Fruit fly (Drosophila melanogaster) whole organism, embryonic: ENCODE data around the gene Lsd-1.

ENCODE experiments used
- Abd-B ChIP-seq: fragments of 200-800 bp; sonication (Bioruptor generic); optimal IDR thresholded peaks from 2 replicates; lab custom pipeline; 2018; ENCODE audit warnings: missing biosample characterization, mild to moderate bottlenecking, missing genetic modification characterization, moderate library complexity
- Adf1 ChIP-seq: fragments of 200-800 bp; sonication (Bioruptor generic); IDR thresholded peaks from 2 replicates; pipeline ENCODE4 v1.3.6; 2022; ENCODE audit warnings: missing biosample characterization, missing genetic modification characterization
- Awh ChIP-seq: fragments of 200-800 bp; sonication (Bioruptor generic); IDR thresholded peaks from 2 replicates; pipeline ENCODE4, ENCODE4 v1.3.6; 2022; ENCODE audit warnings: missing biosample characterization, missing genetic modification characterization
- CG10209 ChIP-seq: fragments of 200-800 bp; sonication (Bioruptor generic); optimal IDR thresholded peaks from 3 replicates; lab custom pipeline; 2017; ENCODE audit warnings: missing biosample characterization, mild to moderate bottlenecking, missing genetic modification characterization, missing genetic modification reagents
- CG10979 ChIP-seq: fragments of 200-800 bp; sonication (Bioruptor generic); optimal IDR thresholded peaks from 2 replicates; lab custom pipeline; 2018; ENCODE audit warnings: missing biosample characterization, mild to moderate bottlenecking, missing genetic modification characterization, moderate library complexity
- CG12155 ChIP-seq: fragments of 200-800 bp; sonication (Bioruptor generic); optimal IDR thresholded peaks from 3 replicates; lab custom pipeline; 2016; ENCODE audit warnings: missing biosample characterization, missing genetic modification characterization
- CG1603 ChIP-seq: fragments of 200-800 bp; sonication (Bioruptor generic); optimal IDR thresholded peaks from 2 replicates; lab custom pipeline; 2019; ENCODE audit warnings: missing biosample characterization, mild to moderate bottlenecking, missing genetic modification characterization, moderate library complexity
- CG16779 ChIP-seq: fragments of 200-800 bp; sonication (Bioruptor generic); IDR thresholded peaks from 2 replicates; pipeline ENCODE4 v1.3.6; 2022; ENCODE audit warnings: missing biosample characterization, missing genetic modification characterization
- CG16863 ChIP-seq: fragments of 200-800 bp; sonication (Bioruptor generic); optimal IDR thresholded peaks from 3 replicates; lab custom pipeline; 2016; ENCODE audit warnings: missing biosample characterization, missing genetic modification characterization
- CG17612 ChIP-seq: fragments of 200-800 bp; sonication (Bioruptor generic); IDR thresholded peaks from 2 replicates; pipeline ENCODE4 v1.3.6; 2022; ENCODE audit warnings: missing biosample characterization, missing genetic modification characterization
- CG1792 ChIP-seq: fragments of 200-800 bp; sonication (Bioruptor generic); optimal IDR thresholded peaks from 2 replicates; lab custom pipeline; 2016; ENCODE audit warnings: missing biosample characterization, missing genetic modification characterization
- CG18011 ChIP-seq: fragments of 200-800 bp; sonication (Bioruptor generic); optimal IDR thresholded peaks from 2 replicates; lab custom pipeline; 2017; ENCODE audit warnings: missing biosample characterization, missing genetic modification characterization, mild to moderate bottlenecking, moderate library complexity, missing genotype
- CG2116 ChIP-seq: fragments of 200-800 bp; sonication (Bioruptor generic); optimal IDR thresholded peaks from 3 replicates; lab custom pipeline; 2018; ENCODE audit warnings: missing biosample characterization, mild to moderate bottlenecking, missing genetic modification characterization
- CG2129 ChIP-seq: fragments of 200-800 bp; sonication (Bioruptor generic); IDR thresholded peaks from 2 replicates; pipeline ENCODE4 v1.3.6; 2022; ENCODE audit warnings: missing biosample characterization, missing genetic modification characterization; ENCODE audit not compliant: partially characterized antibody
- CG2202 ChIP-seq: fragments of 200-800 bp; sonication (Bioruptor generic); optimal IDR thresholded peaks from 2 replicates; lab custom pipeline; 2018; ENCODE audit warnings: missing biosample characterization, mild to moderate bottlenecking, missing genetic modification characterization
- CG2712 ChIP-seq: fragments of 200-800 bp; optimal IDR thresholded peaks from 3 replicates; lab custom pipeline; 2019; ENCODE audit warnings: missing biosample characterization, mild to moderate bottlenecking, missing genetic modification characterization, moderate library complexity
- CG31224 ChIP-seq: fragments of 200-800 bp; sonication (Bioruptor generic); IDR thresholded peaks from 2 replicates; pipeline ENCODE4 v1.3.6; 2022; ENCODE audit warnings: missing biosample characterization, missing genetic modification characterization
- CG4820 ChIP-seq: fragments of 200-800 bp; sonication (Bioruptor generic); optimal IDR thresholded peaks from 3 replicates; lab custom pipeline; 2016; ENCODE audit warnings: missing biosample characterization, missing genetic modification characterization
- CG6175 ChIP-seq: fragments of 200-800 bp; sonication (Bioruptor generic); IDR thresholded peaks from 3 replicates; pipeline ENCODE4 v1.3.6; 2022; ENCODE audit warnings: missing biosample characterization, missing genetic modification characterization
- CG8281 ChIP-seq: fragments of 200-800 bp; sonication (Bioruptor generic); optimal IDR thresholded peaks from 2 replicates; lab custom pipeline; 2018; ENCODE audit warnings: missing biosample characterization, mild to moderate bottlenecking, missing genetic modification characterization, moderate library complexity
- CG8765 ChIP-seq: fragments of 200-800 bp; sonication (Bioruptor generic); IDR thresholded peaks from 2 replicates; pipeline ENCODE4 v1.3.6; 2022; ENCODE audit warnings: missing biosample characterization, missing genetic modification characterization
- CG8924 ChIP-seq: fragments of 200-800 bp; optimal IDR thresholded peaks from 3 replicates; lab custom pipeline; 2019; ENCODE audit warnings: missing biosample characterization, mild to moderate bottlenecking, missing genetic modification characterization, moderate library complexity
- CHES-1-like ChIP-seq: fragments of 200-800 bp; sonication (Bioruptor generic); optimal IDR thresholded peaks from 2 replicates; lab custom pipeline; 2016; ENCODE audit warnings: missing biosample characterization, missing genetic modification characterization
- CrebB ChIP-seq: fragments of 200-800 bp; sonication (Bioruptor generic); optimal IDR thresholded peaks from 3 replicates; lab custom pipeline; 2018; ENCODE audit warnings: missing biosample characterization, mild to moderate bottlenecking, missing genetic modification characterization
- D19B ChIP-seq: fragments of 200-800 bp; sonication (Bioruptor generic); optimal IDR thresholded peaks from 2 replicates; lab custom pipeline; 2017; ENCODE audit warnings: missing biosample characterization, mild to moderate bottlenecking, missing genetic modification characterization
- Dfd ChIP-seq, 2 experiments: fragments of >200 bp; optimal IDR thresholded peaks; 2 replicates each; lab custom pipeline; 2017; ENCODE audit warnings: missing biosample characterization in 2 of 2, missing genetic modification characterization in 2 of 2
- Dip2 ChIP-seq: fragments of 200-800 bp; sonication (Bioruptor generic); IDR thresholded peaks from 2 replicates; pipeline ENCODE4 v1.3.6; 2022; ENCODE audit warnings: missing biosample characterization, missing genetic modification characterization
- Elba2 ChIP-seq: fragments of 200-800 bp; sonication (Bioruptor generic); optimal IDR thresholded peaks from 3 replicates; lab custom pipeline; 2016; ENCODE audit warnings: missing biosample characterization, missing genetic modification characterization
- Hr39 ChIP-seq: fragments of >200 bp; optimal IDR thresholded peaks from 2 replicates; lab custom pipeline; 2017
- Neu2 ChIP-seq: fragments of 200-800 bp; sonication (Bioruptor generic); optimal IDR thresholded peaks from 3 replicates; lab custom pipeline; 2016; ENCODE audit warnings: missing biosample characterization, missing genetic modification characterization, borderline replicate concordance
- Side ChIP-seq: fragments of 200-800 bp; sonication (Bioruptor generic); optimal IDR thresholded peaks from 2 replicates; lab custom pipeline; 2016; ENCODE audit warnings: missing biosample characterization, missing genetic modification characterization
- Ssrp ChIP-seq: fragments of 200-800 bp; sonication (Bioruptor generic); optimal IDR thresholded peaks from 2 replicates; lab custom pipeline; 2018; ENCODE audit warnings: missing biosample characterization, mild to moderate bottlenecking, missing genetic modification characterization, moderate library complexity
- TFAM ChIP-seq: fragments of 200-800 bp; sonication (Bioruptor generic); optimal IDR thresholded peaks from 2 replicates; lab custom pipeline; 2017; ENCODE audit warnings: missing biosample characterization, missing genetic modification characterization, inconsistent platforms
- bigmax ChIP-seq: fragments of 200-800 bp; sonication (Bioruptor generic); optimal IDR thresholded peaks from 2 replicates; lab custom pipeline; 2018; ENCODE audit warnings: missing biosample characterization, mild to moderate bottlenecking, missing genetic modification characterization
- danr ChIP-seq: fragments of 200-800 bp; sonication (Bioruptor generic); IDR thresholded peaks from 2 replicates; pipeline ENCODE4 v1.3.6; 2022; ENCODE audit warnings: missing biosample characterization, missing genetic modification characterization
- ems ChIP-seq: fragments of 200-800 bp; sonication (Bioruptor generic); optimal IDR thresholded peaks from 3 replicates; lab custom pipeline; 2016; ENCODE audit warnings: missing biosample characterization, missing genetic modification characterization
- fru ChIP-seq: fragments of >200 bp; optimal IDR thresholded peaks from 2 replicates; lab custom pipeline; 2017
- gem ChIP-seq: fragments of 200-800 bp; sonication (Bioruptor generic); optimal IDR thresholded peaks from 2 replicates; lab custom pipeline; 2019; ENCODE audit warnings: missing biosample characterization, mild to moderate bottlenecking, missing genetic modification characterization, moderate library complexity
- gsb-n ChIP-seq: fragments of 200-800 bp; sonication (Bioruptor generic); optimal IDR thresholded peaks from 3 replicates; lab custom pipeline; 2018; ENCODE audit warnings: missing biosample characterization, mild to moderate bottlenecking, missing genetic modification characterization
- her ChIP-seq: fragments of 200-800 bp; sonication (Bioruptor generic); optimal IDR thresholded peaks from 2 replicates; lab custom pipeline; 2016; ENCODE audit warnings: missing biosample characterization, missing genetic modification characterization
- kah ChIP-seq: fragments of 200-800 bp; sonication (Bioruptor generic); optimal IDR thresholded peaks from 2 replicates; lab custom pipeline; 2018; ENCODE audit warnings: missing biosample characterization, mild to moderate bottlenecking, missing genetic modification characterization
- klu ChIP-seq: fragments of 200-800 bp; sonication (Bioruptor generic); IDR thresholded peaks from 2 replicates; pipeline ENCODE4 v1.3.6; 2022; ENCODE audit warnings: missing biosample characterization, missing genetic modification characterization
- knrl ChIP-seq: fragments of 200-800 bp; sonication (Bioruptor generic); IDR thresholded peaks from 3 replicates; pipeline ENCODE4 v1.3.6; 2022; ENCODE audit warnings: missing biosample characterization, missing genetic modification characterization; ENCODE audit not compliant: partially characterized antibody
- lilli ChIP-seq: fragments of 200-800 bp; sonication (Bioruptor generic); optimal IDR thresholded peaks from 3 replicates; lab custom pipeline; 2016; ENCODE audit warnings: missing biosample characterization, missing genetic modification characterization
- pho ChIP-seq: fragments of 200-800 bp; sonication (Bioruptor generic); optimal IDR thresholded peaks from 2 replicates; lab custom pipeline; 2016; ENCODE audit warnings: missing biosample characterization, missing genetic modification characterization
- scrt ChIP-seq: fragments of 200-800 bp; sonication (Bioruptor generic); optimal IDR thresholded peaks from 2 replicates; lab custom pipeline; 2018; ENCODE audit warnings: missing biosample characterization, mild to moderate bottlenecking, missing genetic modification characterization, moderate library complexity
- sd ChIP-seq: fragments of 200-800 bp; sonication (Bioruptor generic); optimal IDR thresholded peaks from 3 replicates; lab custom pipeline; 2018; ENCODE audit warnings: missing biosample characterization, mild to moderate bottlenecking, missing genetic modification characterization, moderate library complexity
- slp2 ChIP-seq: fragments of 200-800 bp; sonication (Bioruptor generic); optimal IDR thresholded peaks from 2 replicates; lab custom pipeline; 2016; ENCODE audit warnings: missing biosample characterization, missing genetic modification characterization
- sna ChIP-seq: fragments of 200-800 bp; sonication (Bioruptor generic); IDR thresholded peaks from 2 replicates; pipeline ENCODE4 v1.3.6; 2022; ENCODE audit warnings: missing biosample characterization, missing genetic modification characterization; ENCODE audit not compliant: partially characterized antibody
- trh ChIP-seq: fragments of 200-800 bp; sonication (Bioruptor generic); optimal IDR thresholded peaks from 2 replicates; lab custom pipeline; 2016; ENCODE audit warnings: missing biosample characterization, missing genetic modification characterization
- ttk ChIP-seq: fragments of 200-800 bp; sonication (Bioruptor generic); IDR thresholded peaks from 2 replicates; pipeline ENCODE4 v2.1.2; 2022; ENCODE audit warnings: missing biosample characterization, missing genetic modification characterization
- unpg ChIP-seq: fragments of 200-800 bp; sonication (Bioruptor generic); optimal IDR thresholded peaks from 3 replicates; lab custom pipeline; 2018; ENCODE audit warnings: missing biosample characterization, mild to moderate bottlenecking, missing genetic modification characterization, moderate library complexity

Gene Lsd-1

dm6 chr3R:23783961-23784360, 20.3 kb downstream of the Lsd-1 start (continued):
- TF ChIP-seq Elba2 (no peak), D19B (GFP tag; lab: Kevin White, UChicago) (no peak), her (GFP tag; lab: Kevin White, UChicago) (no peak), pho (GFP tag; lab: Kevin White, UChicago) (no peak), CG8281 (tag; lab: Kevin White, UChicago) (peak; percentile 32), CG16863 (GFP tag; lab: Kevin White, UChicago) (peak; percentile 38), Ssrp (tag; lab: Kevin White, UChicago) (peak; percentile 89), CG10979 (tag; lab: Kevin White, UChicago) (peak; percentile 92), TFAM (GFP tag; lab: Kevin White, UChicago) (peak; percentile 2), CG16779 (GFP tag; lab: Robert Waterston, UW) (no peak), CG12155 (GFP tag; lab: Kevin White, UChicago) (peak; percentile 37), ttk (GFP tag; lab: Robert Waterston, UW) (peak; percentile 60), trh (GFP tag; lab: Kevin White, UChicago) (peak; percentile 49), Adf1 (GFP tag; lab: Robert Waterston, UW) (no peak), gem (tag; lab: Kevin White, UChicago) (peak; percentile 91), Dip2 (GFP tag; lab: Robert Waterston, UW) (no peak), Neu2 (GFP tag; lab: Kevin White, UChicago) (no peak), Dfd (GFP tag; optimal IDR thresholded peaks at IDR 0.05; lab: Kevin White, UChicago) (no peak), CG2712 (tag; lab: Kevin White, UChicago) (peak; percentile 91), scrt (GFP tag; lab: Kevin White, UChicago) (no peak), CG1792 (GFP tag; lab: Kevin White, UChicago) (no peak), CG18011 (GFP tag; lab: Kevin White, UChicago) (peak; percentile 16), ems (GFP tag; lab: Kevin White, UChicago) (peak; percentile 71), CG2129 (GFP tag; lab: Robert Waterston, UW) (no peak), CG8924 (tag; lab: Kevin White, UChicago) (peak; percentile 72), lilli (GFP tag; lab: Kevin White, UChicago) (peak; percentile 51), CG4820 (GFP tag; lab: Kevin White, UChicago) (peak; percentile 81), CG2202 (peak; percentile 81), Side (peak; percentile 39), Hr39 (no peak), CG17612 (no peak), CG2116 (GFP tag; lab: Kevin White, UChicago) (peak; percentile 4), bigmax (no peak), Abd-B (GFP tag; lab: Kevin White, UChicago) (peak; percentile 69), CG6175 (GFP tag; lab: Robert Waterston, UW) (no peak), sna (GFP tag; lab: Robert Waterston, UW) (no peak), knrl (GFP tag; lab: Robert Waterston, UW) (0 out of 3 replicates have a peak, but pooled peaks have one; percentile 20), klu (GFP tag; lab: Robert Waterston, UW) (no peak), danr (GFP tag; lab: Robert Waterston, UW) (peak; percentile 46; the same call in 1 of the 2 replicates), CG1603 (peak; percentile 61), slp2 (GFP tag; lab: Kevin White, UChicago) (peak; percentile 50), CHES-1-like (GFP tag; lab: Kevin White, UChicago) (peak; percentile 13), kah (no peak), gsb-n (tag; lab: Kevin White, UChicago) (peak; percentile 88), CG31224 (0 out of 2 replicates have a peak, but pooled peaks have one; percentile 16), unpg (GFP tag; lab: Kevin White, UChicago) (peak; percentile 86), Awh (GFP tag; lab: Robert Waterston, UW) (peak; percentile 34; the same call in 1 of the 2 replicates), CrebB (tag; lab: Kevin White, UChicago) (no peak), sd (tag; lab: Kevin White, UChicago) (no peak), fru (lab: Kevin White, UChicago) (no peak), CG10209 (GFP tag; lab: Kevin White, UChicago) (peak; percentile 76), CG8765 (GFP tag; lab: Robert Waterston, UW) (peak; percentile 12; the same call in 1 of the 2 replicates)
